Worm (Caenorhabditis elegans) whole organism, mixed stage, embryonic: ENCODE measurements around the gene tut-1.

Source experiments
- M03D4.4 ChIP-seq: sonication (generic microtip); optimal IDR thresholded peaks from 2 replicates; lab custom pipeline; 2017; ENCODE audit warnings: mild to moderate bottlenecking, missing genetic modification characterization, missing compliant biosample characterization
- bed-3 ChIP-seq: fragments of 200-800 bp; sonication (Bioruptor generic); optimal IDR thresholded peaks from 3 replicates; lab custom pipeline; 2018; ENCODE audit warnings: mild to moderate bottlenecking, missing genetic modification characterization, moderate library complexity, missing compliant biosample characterization
- blmp-1 ChIP-seq: fragments of 150-350 bp; optimal IDR thresholded peaks from 2 replicates; lab custom pipeline; 2014; ENCODE audit warnings: missing biosample characterization, missing genetic modification characterization
- ceh-39 ChIP-seq: fragments of 150-350 bp; optimal IDR thresholded peaks from 2 replicates; lab custom pipeline; 2014; ENCODE audit warnings: missing biosample characterization, missing genetic modification characterization
- ceh-43 ChIP-seq: fragments of 200-800 bp; sonication (Bioruptor generic); optimal IDR thresholded peaks from 2 replicates; lab custom pipeline; 2018; ENCODE audit warnings: mild to moderate bottlenecking, missing genetic modification characterization, moderate library complexity, missing compliant biosample characterization
- ceh-83 ChIP-seq: fragments of 200-800 bp; sonication (Bioruptor generic); optimal IDR thresholded peaks from 2 replicates; lab custom pipeline; 2018; ENCODE audit warnings: mild to moderate bottlenecking, missing genetic modification characterization, missing compliant biosample characterization
- ces-1 ChIP-seq: fragments of 150-350 bp; optimal IDR thresholded peaks from 2 replicates; lab custom pipeline; 2014; ENCODE audit warnings: missing biosample characterization, missing genetic modification reagents, missing genetic modification characterization
- cnd-1 ChIP-seq: fragments of 200-800 bp; sonication (Bioruptor generic); optimal IDR thresholded peaks from 2 replicates; lab custom pipeline; 2018; ENCODE audit warnings: mild to moderate bottlenecking, missing genetic modification characterization, missing compliant biosample characterization
- drap-1 ChIP-seq: fragments of 200-800 bp; sonication (Bioruptor generic); optimal IDR thresholded peaks from 3 replicates; lab custom pipeline; 2018; ENCODE audit warnings: mild to moderate bottlenecking, missing genetic modification characterization, missing compliant biosample characterization
- elt-1 ChIP-seq: sonication (generic microtip); optimal IDR thresholded peaks from 2 replicates; lab custom pipeline; 2017; ENCODE audit warnings: missing genetic modification characterization, mild to moderate bottlenecking, missing compliant biosample characterization, antibody characterized with exemption, moderate library complexity, borderline replicate concordance; ENCODE audit not compliant: insufficient read depth
- elt-3 ChIP-seq: fragments of 150-350 bp; optimal IDR thresholded peaks from 2 replicates; lab custom pipeline; 2014; ENCODE audit warnings: missing biosample characterization, missing genetic modification characterization
- flh-1 ChIP-seq: fragments of 200-800 bp; sonication (Bioruptor generic); optimal IDR thresholded peaks from 2 replicates; lab custom pipeline; 2018; ENCODE audit warnings: mild to moderate bottlenecking, missing genetic modification characterization, moderate library complexity, missing compliant biosample characterization
- ham-2 ChIP-seq: fragments of 200-800 bp; sonication (Bioruptor generic); optimal IDR thresholded peaks from 2 replicates; lab custom pipeline; 2018; ENCODE audit warnings: mild to moderate bottlenecking, missing genetic modification characterization, missing compliant biosample characterization
- hlh-1 ChIP-seq: fragments of 150-350 bp; optimal IDR thresholded peaks from 2 replicates; lab custom pipeline; 2014; ENCODE audit warnings: missing biosample characterization, missing genetic modification reagents, missing genetic modification characterization
- lin-13 ChIP-seq: fragments of 150-350 bp; optimal IDR thresholded peaks from 2 replicates; lab custom pipeline; 2014; ENCODE audit warnings: missing biosample characterization, missing genetic modification characterization
- lin-32 ChIP-seq: fragments of 200-800 bp; sonication (Bioruptor generic); optimal IDR thresholded peaks from 2 replicates; lab custom pipeline; 2018; ENCODE audit warnings: mild to moderate bottlenecking, missing genetic modification characterization, missing compliant biosample characterization
- lsy-2 ChIP-seq: fragments of 150-350 bp; optimal IDR thresholded peaks from 2 replicates; lab custom pipeline; 2014; ENCODE audit warnings: missing biosample characterization, missing genetic modification characterization
- mab-5 ChIP-seq: fragments of 150-350 bp; optimal IDR thresholded peaks from 2 replicates; lab custom pipeline; 2014; ENCODE audit warnings: missing biosample characterization, missing genetic modification characterization
- mep-1 ChIP-seq: fragments of 150-350 bp; optimal IDR thresholded peaks from 2 replicates; lab custom pipeline; 2017; ENCODE audit warnings: missing biosample characterization, missing genetic modification reagents, missing genetic modification characterization, inconsistent platforms
- mls-2 ChIP-seq: sonication (generic microtip); optimal IDR thresholded peaks from 2 replicates; lab custom pipeline; 2016; ENCODE audit warnings: mild to moderate bottlenecking, missing genetic modification characterization, moderate library complexity, missing compliant biosample characterization
- nhr-2 ChIP-seq: fragments of 150-350 bp; optimal IDR thresholded peaks from 2 replicates; lab custom pipeline; 2014; ENCODE audit warnings: missing biosample characterization, missing genetic modification characterization
- nhr-237 ChIP-seq: fragments of 150-350 bp; optimal IDR thresholded peaks from 2 replicates; lab custom pipeline; 2014; ENCODE audit warnings: missing biosample characterization, missing genetic modification characterization
- nhr-28 ChIP-seq: fragments of 150-350 bp; optimal IDR thresholded peaks from 2 replicates; lab custom pipeline; 2014; ENCODE audit warnings: missing biosample characterization, missing genetic modification characterization
- nhr-76 ChIP-seq: sonication (generic microtip); optimal IDR thresholded peaks from 2 replicates; lab custom pipeline; 2017; ENCODE audit warnings: missing biosample characterization, missing genetic modification characterization
- pha-4 ChIP-seq: fragments of 150-350 bp; optimal IDR thresholded peaks from 2 replicates; lab custom pipeline; 2018; ENCODE audit warnings: missing biosample characterization, missing genetic modification reagents, missing genetic modification characterization
- sem-2 ChIP-seq: fragments of 200-800 bp; sonication (Bioruptor generic); optimal IDR thresholded peaks from 2 replicates; lab custom pipeline; 2018; ENCODE audit warnings: mild to moderate bottlenecking, missing genetic modification characterization, missing compliant biosample characterization
- snpc-4 ChIP-seq: fragments of 150-350 bp; optimal IDR thresholded peaks from 2 replicates; lab custom pipeline; 2014; ENCODE audit warnings: missing biosample characterization, missing genetic modification characterization
- sptf-1 ChIP-seq: sonication (generic microtip); optimal IDR thresholded peaks from 2 replicates; lab custom pipeline; 2017; ENCODE audit warnings: mild to moderate bottlenecking, missing genetic modification characterization, moderate library complexity, missing compliant biosample characterization
- tbx-8 ChIP-seq: fragments of 200-800 bp; sonication (Bioruptor generic); optimal IDR thresholded peaks from 2 replicates; lab custom pipeline; 2018; ENCODE audit warnings: mild to moderate bottlenecking, missing genetic modification characterization, moderate library complexity, missing compliant biosample characterization
- unc-120 ChIP-seq: sonication (generic microtip); optimal IDR thresholded peaks from 2 replicates; lab custom pipeline; 2017; ENCODE audit warnings: missing genetic modification characterization, missing compliant biosample characterization; ENCODE audit not compliant: poor library complexity, severe bottlenecking
- unc-62 ChIP-seq: fragments of 150-350 bp; optimal IDR thresholded peaks from 2 replicates; lab custom pipeline; 2014; ENCODE audit warnings: missing biosample characterization, missing genetic modification reagents, missing genetic modification characterization
- zip-8 ChIP-seq: fragments of 150-350 bp; optimal IDR thresholded peaks from 2 replicates; lab custom pipeline; 2014; ENCODE audit warnings: missing biosample characterization, missing genetic modification characterization
- ztf-11 ChIP-seq: fragments of 150-350 bp; optimal IDR thresholded peaks from 2 replicates; lab custom pipeline; 2014; ENCODE audit warnings: missing biosample characterization, missing genetic modification characterization

The tut-1 gene

DNA sequence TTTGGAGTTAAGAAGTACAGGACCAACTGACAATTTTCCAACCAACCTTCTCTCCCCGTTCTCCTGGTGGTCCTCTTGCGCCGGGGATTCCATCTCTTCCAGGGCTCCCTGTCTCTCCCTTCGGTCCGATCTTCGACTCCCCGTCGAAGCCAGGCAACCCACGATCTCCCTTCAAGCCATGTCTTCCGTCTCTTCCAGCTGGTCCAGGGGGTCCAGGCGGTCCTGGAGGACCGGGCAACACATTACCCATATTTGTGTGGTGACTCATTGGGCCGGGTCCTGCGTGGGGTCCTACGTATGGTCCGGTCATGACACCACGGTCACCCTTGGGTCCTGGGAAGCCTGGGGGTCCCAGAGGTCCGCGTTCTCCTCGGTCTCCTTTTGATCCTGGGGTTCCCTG is 19.5 kb upstream of the tut-1 start:
- TF ChIP-seq lin-13 (no peak), unc-62 (GFP tag; lab: Kevin White, UChicago) (no peak), nhr-28 (no peak), pha-4 (tag; lab: Kevin White, UChicago) (no peak), nhr-76 (tag; lab: Kevin White, UChicago) (no peak), drap-1 (GFP tag; lab: Kevin White, UChicago) (no peak), lsy-2 (tag; lab: Kevin White, UChicago) (no peak), snpc-4 (tag; lab: Kevin White, UChicago) (no peak), ceh-83 (GFP tag; lab: Kevin White, UChicago) (no peak), elt-1 (tag; lab: Kevin White, UChicago) (no peak), cnd-1 (no peak), mep-1 (tag; lab: Kevin White, UChicago) (no peak), ceh-43 (GFP tag; lab: Kevin White, UChicago) (no peak), bed-3 (no peak), sem-2 (GFP tag; lab: Kevin White, UChicago) (no peak), hlh-1 (no peak), blmp-1 (no peak), ceh-39 (tag; lab: Kevin White, UChicago) (no peak)

DNA sequence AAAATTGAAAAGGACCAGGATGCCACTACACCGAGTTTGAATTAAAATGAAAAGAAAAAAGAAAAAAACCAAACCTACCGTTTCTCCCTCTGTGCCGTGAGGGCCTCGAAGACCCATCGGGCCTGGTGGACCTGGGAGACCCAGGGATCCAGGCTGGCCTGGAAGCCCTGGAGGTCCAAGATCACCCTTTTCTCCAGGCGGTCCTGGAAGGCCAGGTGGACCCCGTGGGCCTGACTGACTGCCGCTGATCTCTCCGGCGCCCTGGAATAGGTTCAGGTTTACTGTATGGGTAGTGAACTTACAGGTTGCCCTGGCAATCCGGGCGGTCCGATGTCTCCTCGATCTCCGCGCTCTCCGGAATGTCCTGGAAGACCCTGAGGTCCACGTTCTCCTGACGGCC is 18.1 kb upstream of the tut-1 start:
- TF ChIP-seq ceh-39 (tag; lab: Kevin White, UChicago), result no peak
- TF ChIP-seq nhr-76 (tag; lab: Kevin White, UChicago), result no peak
- no peak for TF ChIP-seq elt-1 (tag; lab: Kevin White, UChicago)
- TF ChIP-seq flh-1 (GFP tag; lab: Kevin White, UChicago), result no peak
- no peak for TF ChIP-seq zip-8 (tag; lab: Kevin White, UChicago)
- TF ChIP-seq lsy-2 (tag; lab: Kevin White, UChicago), result no peak
- no peak for TF ChIP-seq ces-1 (GFP tag; lab: Kevin White, UChicago)
- TF ChIP-seq ceh-43 (GFP tag; lab: Kevin White, UChicago), result no peak

DNA sequence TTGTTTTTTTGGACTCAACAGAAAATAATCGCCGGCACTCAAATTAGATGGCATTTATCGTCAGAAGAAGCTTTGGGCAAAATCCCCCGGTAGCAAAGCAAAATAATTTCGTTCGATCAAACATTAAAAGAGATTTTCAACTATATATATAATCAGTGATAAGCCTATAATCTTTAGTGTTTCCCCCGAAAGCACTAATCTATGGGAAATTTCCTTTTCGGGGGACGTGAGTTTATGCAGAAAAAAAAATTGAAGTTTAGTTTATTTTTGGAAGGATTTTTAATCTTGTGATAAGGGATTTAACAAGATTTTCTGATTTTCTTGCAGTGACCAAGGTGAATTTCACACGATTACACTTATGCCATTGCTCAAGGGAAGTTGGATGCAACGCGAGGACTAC is 12.5 kb upstream of the tut-1 start:
- TF ChIP-seq nhr-237 (tag; lab: Kevin White, UChicago) (no peak), hlh-1 (no peak), lin-13 (no peak), M03D4.4 (tag; lab: Kevin White, UChicago) (no peak), unc-62 (GFP tag; lab: Kevin White, UChicago) (no peak), ztf-11 (tag; lab: Kevin White, UChicago) (no peak), ceh-39 (tag; lab: Kevin White, UChicago) (no peak), lsy-2 (tag; lab: Kevin White, UChicago) (no peak), ceh-83 (GFP tag; lab: Kevin White, UChicago) (no peak), mls-2 (tag; lab: Kevin White, UChicago) (no peak), elt-3 (tag; lab: Kevin White, UChicago) (no peak), zip-8 (tag; lab: Kevin White, UChicago) (no peak), cnd-1 (no peak), ham-2 (no peak), snpc-4 (tag; lab: Kevin White, UChicago) (no peak), unc-120 (tag; lab: Kevin White, UChicago) (no peak), ceh-43 (GFP tag; lab: Kevin White, UChicago) (no peak)

DNA sequence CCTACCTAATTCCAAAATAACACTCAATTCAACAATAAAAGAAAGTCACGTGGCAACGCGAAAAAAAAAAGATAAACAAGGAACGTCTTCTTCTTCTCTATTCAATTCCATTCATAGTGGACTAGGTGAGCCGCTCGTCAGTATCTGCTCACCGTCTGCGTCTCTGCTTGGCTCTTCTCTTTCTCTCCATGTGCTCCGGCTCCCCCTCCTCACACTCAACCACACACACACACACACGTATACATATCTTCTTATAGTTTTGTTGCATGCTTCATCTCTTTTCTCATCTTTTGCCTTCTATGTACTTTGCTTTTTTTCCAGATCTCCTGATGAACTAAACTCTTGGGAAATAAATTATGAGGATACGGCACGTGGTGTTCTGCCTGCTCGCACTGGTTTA is 10.6 kb upstream of the tut-1 start, which contains the start of gene daf-1:
TSS of gene daf-1 (plus strand) at position 322 of the 400 bp plus-strand sequence.
- TF ChIP-seq sptf-1 (tag; lab: Kevin White, UChicago) (peak; percentile 53), hlh-1 (no peak)

- TF ChIP-seq lsy-2 (tag; lab: Kevin White, UChicago), result no peak
- TF ChIP-seq nhr-2 (tag; lab: Kevin White, UChicago), result no peak
- no peak for TF ChIP-seq mls-2 (tag; lab: Kevin White, UChicago)
- TF ChIP-seq sptf-1 (tag; lab: Kevin White, UChicago), result no peak
- TF ChIP-seq nhr-28, result no peak
- no peak for TF ChIP-seq elt-1 (tag; lab: Kevin White, UChicago)
- TF ChIP-seq M03D4.4 (tag; lab: Kevin White, UChicago), result no peak
- no peak for TF ChIP-seq mab-5
- TF ChIP-seq lin-32 (GFP tag; lab: Kevin White, UChicago), result peak; percentile 54
- peak; percentile 38 for TF ChIP-seq cnd-1
- no peak for TF ChIP-seq tbx-8 (GFP tag; lab: Kevin White, UChicago)
- TF ChIP-seq ceh-83 (GFP tag; lab: Kevin White, UChicago), result no peak
- no peak for TF ChIP-seq hlh-1
- TF ChIP-seq, all 35 proteins: peak for 2
Measured at ce11 chrIV:130150-130549, 8.6 kb upstream of the tut-1 start.
